Worm (Caenorhabditis elegans) whole organism, late embryonic: ENCODE data around the gene ZK488.5.

Experiments used
- F13H6.1 ChIP-seq: sonication (generic microtip); optimal IDR thresholded peaks from 2 replicates; lab custom pipeline; 2016; ENCODE audit warnings: missing genetic modification characterization, missing compliant biosample characterization
- ceh-24 ChIP-seq: sonication (generic microtip); optimal IDR thresholded peaks from 2 replicates; lab custom pipeline; 2016; ENCODE audit warnings: mild to moderate bottlenecking, missing genetic modification characterization, missing compliant biosample characterization
- ceh-34 ChIP-seq: sonication (generic microtip); optimal IDR thresholded peaks from 2 replicates; lab custom pipeline; 2016; ENCODE audit warnings: mild to moderate bottlenecking, missing genetic modification characterization, missing compliant biosample characterization
- ceh-9 ChIP-seq: sonication (generic microtip); optimal IDR thresholded peaks from 2 replicates; lab custom pipeline; 2016; ENCODE audit warnings: mild to moderate bottlenecking, missing genetic modification characterization, inconsistent platforms, missing compliant biosample characterization
- ets-4 ChIP-seq: sonication (generic microtip); optimal IDR thresholded peaks from 2 replicates; lab custom pipeline; 2016; ENCODE audit warnings: missing genetic modification characterization, missing compliant biosample characterization
- hlh-30 ChIP-seq: sonication (generic microtip); optimal IDR thresholded peaks from 2 replicates; lab custom pipeline; 2017; ENCODE audit warnings: antibody characterized with exemption, missing genetic modification characterization, missing compliant biosample characterization; ENCODE audit not compliant: insufficient read depth
- nhr-11 ChIP-seq: fragments of 150-350 bp; optimal IDR thresholded peaks from 2 replicates; lab custom pipeline; 2014; ENCODE audit warnings: missing biosample characterization, missing genetic modification characterization
- odd-2 ChIP-seq: sonication (generic microtip); optimal IDR thresholded peaks from 2 replicates; lab custom pipeline; 2017; ENCODE audit warnings: antibody characterized with exemption, mild to moderate bottlenecking, missing genetic modification characterization, missing compliant biosample characterization
- tbx-2 ChIP-seq: sonication (generic microtip); optimal IDR thresholded peaks from 2 replicates; lab custom pipeline; 2016; ENCODE audit warnings: missing genetic modification characterization, missing compliant biosample characterization
- unc-3 ChIP-seq, 2 experiments: fragments of 200-800 bp in 1 of 2; sonication (Bioruptor generic) in 1 of 2; sonication (generic microtip) in 1 of 2; conservative IDR thresholded peaks in 1 of 2; optimal IDR thresholded peaks in 1 of 2; 2 replicates each; pipeline versions ENCODE4 v1.3.6 to Lab custom; 2016 to 2022; ENCODE audit warnings: missing compliant biosample characterization in 2 of 2, missing genetic modification characterization in 2 of 2, missing genetic modification reagents in 1 of 2
- unc-55 ChIP-seq: sonication (generic microtip); optimal IDR thresholded peaks from 2 replicates; lab custom pipeline; 2017; ENCODE audit warnings: missing biosample characterization, missing genetic modification reagents, missing genetic modification characterization
- unc-86 ChIP-seq: sonication (generic microtip); optimal IDR thresholded peaks from 2 replicates; lab custom pipeline; 2016; ENCODE audit warnings: missing genetic modification characterization, missing compliant biosample characterization

- TF ChIP-seq unc-3 (GFP tag; conservative IDR thresholded peaks at IDR 0.05; lab: Robert Waterston, UW) (no peak), unc-3 (tag; optimal IDR thresholded peaks at IDR 0.05; lab: Kevin White, UChicago) (no peak), hlh-30 (tag; lab: Kevin White, UChicago) (no peak), nhr-11 (tag; lab: Kevin White, UChicago) (no peak), ceh-24 (tag; lab: Kevin White, UChicago) (no peak), unc-86 (tag; lab: Kevin White, UChicago) (no peak), ets-4 (tag; lab: Kevin White, UChicago) (no peak), F13H6.1 (tag; lab: Kevin White, UChicago) (no peak), tbx-2 (tag; lab: Kevin White, UChicago) (no peak), odd-2 (tag; lab: Kevin White, UChicago) (no peak), unc-55 (GFP tag; lab: Kevin White, UChicago) (no peak), ceh-34 (no peak), ceh-9 (tag; lab: Kevin White, UChicago) (no peak)
Observed at ce11 chrV:597823-598222, 4.8 kb downstream of the ZK488.5 start.
